Fruit fly (Drosophila melanogaster): ENCODE measurements around the gene mkg-p.

DNA sequence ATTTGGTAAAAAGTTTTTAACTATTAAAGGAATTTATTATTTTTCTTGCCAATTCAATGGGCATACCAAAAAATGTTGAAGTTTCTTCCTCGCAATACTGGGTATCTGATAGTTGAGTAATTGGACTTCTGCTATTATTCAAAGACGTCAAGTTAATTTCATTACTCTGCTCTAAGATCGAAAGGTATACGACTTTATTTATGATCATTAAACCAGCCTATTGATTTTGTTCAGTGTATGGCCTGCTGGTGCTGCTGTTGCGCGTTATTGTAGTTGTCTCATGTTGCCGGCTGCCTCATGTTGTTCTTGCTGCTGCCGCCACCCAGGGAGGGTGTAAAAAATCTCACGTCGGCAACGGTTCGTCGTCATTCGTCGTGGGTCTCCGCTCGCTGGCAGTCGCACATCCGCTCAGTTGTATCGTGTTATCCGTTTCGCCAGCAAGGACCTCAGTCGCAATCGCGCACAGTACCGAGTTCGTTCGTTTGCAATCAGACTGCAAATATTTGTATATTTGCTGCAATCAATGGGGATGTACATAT, 9.4 kb downstream of the mkg-p start, which contains the start of gene CG7120:
- TF ChIP-seq salr (GFP tag; optimal IDR thresholded peaks at IDR 0.05): peak in 1 of 2 experiments; percentile 46
- peak; percentile 43 for TF ChIP-seq CG10669 (GFP tag; optimal IDR thresholded peaks at IDR 0.05)
- TF ChIP-seq OdsH (GFP tag; optimal IDR thresholded peaks at IDR 0.05): peak; percentile 51
- TF ChIP-seq CG31627 (GFP tag; optimal IDR thresholded peaks at IDR 0.05): peak; percentile 27
- TF ChIP-seq Sox102F (GFP tag; optimal IDR thresholded peaks at IDR 0.05): no peak
- no peak for TF ChIP-seq achi (GFP tag; optimal IDR thresholded peaks at IDR 0.05)
- no peak for TF ChIP-seq CG1621 (tag; optimal IDR thresholded peaks at IDR 0.05)
- no peak for TF ChIP-seq dsx (GFP tag; optimal IDR thresholded peaks at IDR 0.05; ENCODE audit: poor library complexity, severe bottlenecking)
- no peak for TF ChIP-seq Sox15 (GFP tag; optimal IDR thresholded peaks at IDR 0.05)
- no peak for TF ChIP-seq CG8319 (GFP tag; optimal IDR thresholded peaks at IDR 0.05)
